Fruit fly (Drosophila melanogaster) whole organism, wandering third instar larva: Measurements from ENCODE around the gene CG9609.

Experiments
- Abd-B ChIP-seq: fragments of >200 bp; optimal IDR thresholded peaks from 2 replicates; lab custom pipeline; 2017; ENCODE audit warnings: missing biosample characterization, missing genetic modification characterization
- CG32264 ChIP-seq: fragments of 200-800 bp; sonication (Bioruptor generic); optimal IDR thresholded peaks from 2 replicates; lab custom pipeline; 2016; ENCODE audit warnings: missing biosample characterization, missing genetic modification characterization
- CG9705 ChIP-seq: fragments of 200-800 bp; sonication (Bioruptor generic); optimal IDR thresholded peaks from 2 replicates; lab custom pipeline; 2018; ENCODE audit warnings: missing biosample characterization, mild to moderate bottlenecking, missing genetic modification characterization
- CrebA ChIP-seq: fragments of 200-800 bp; sonication (Bioruptor generic); optimal IDR thresholded peaks from 2 replicates; lab custom pipeline; 2016; ENCODE audit warnings: missing biosample characterization, mild to moderate bottlenecking, missing genetic modification characterization, borderline replicate concordance
- Dfd ChIP-seq: fragments of >200 bp; optimal IDR thresholded peaks from 2 replicates; lab custom pipeline; 2017; ENCODE audit warnings: missing biosample characterization, missing genetic modification characterization
- Dif ChIP-seq: fragments of 200-275, 200-300 bp; sonication (Bioruptor generic); optimal IDR thresholded peaks from 2 replicates; lab custom pipeline; 2018; ENCODE audit warnings: missing biosample characterization, missing genetic modification characterization; ENCODE audit not compliant: partially characterized antibody
- HLH106 ChIP-seq: fragments of 200-800 bp; optimal IDR thresholded peaks from 3 replicates; lab custom pipeline; 2019; ENCODE audit warnings: missing biosample characterization, mild to moderate bottlenecking, missing genetic modification characterization, moderate library complexity
- Hnf4 ChIP-seq: fragments of 200-800 bp; sonication (Bioruptor generic); optimal IDR thresholded peaks from 2 replicates; lab custom pipeline; 2016; ENCODE audit warnings: missing biosample characterization, mild to moderate bottlenecking, missing genetic modification characterization
- Hr78 ChIP-seq: fragments of >200 bp; optimal IDR thresholded peaks from 2 replicates; lab custom pipeline; 2017; ENCODE audit warnings: missing biosample characterization, missing genetic modification characterization
- Hr83 ChIP-seq: fragments of 200-300 bp; sonication (Bioruptor generic); optimal IDR thresholded peaks from 2 replicates; lab custom pipeline; 2016; ENCODE audit warnings: missing biosample characterization, mild to moderate bottlenecking, missing genetic modification characterization, moderate library complexity; ENCODE audit not compliant: poor library complexity, severe bottlenecking
- Jra ChIP-seq: sonication (Bioruptor generic); optimal IDR thresholded peaks from 2 replicates; lab custom pipeline; 2016; ENCODE audit warnings: missing biosample characterization, missing genetic modification characterization
- Mio ChIP-seq: sonication (Bioruptor generic); optimal IDR thresholded peaks from 2 replicates; lab custom pipeline; 2016; ENCODE audit warnings: missing biosample characterization, missing genetic modification characterization
- N ChIP-seq: fragments of >200 bp; optimal IDR thresholded peaks from 2 replicates; lab custom pipeline; 2018; ENCODE audit warnings: missing biosample characterization, missing external identifiers, missing genetic modification characterization
- OdsH ChIP-seq: fragments of 200-800 bp; sonication (Bioruptor generic); optimal IDR thresholded peaks from 2 replicates; lab custom pipeline; 2016; ENCODE audit warnings: missing biosample characterization, mild to moderate bottlenecking, missing genetic modification characterization
- Rel ChIP-seq, 2 experiments: fragments of 200-800 bp; sonication (Bioruptor generic) in 1 of 2; optimal IDR thresholded peaks; 2 replicates in 1 of 2; 3 replicates in 1 of 2; lab custom pipeline; 2016 to 2019; ENCODE audit warnings: mild to moderate bottlenecking in 2 of 2, missing biosample characterization in 2 of 2, missing genetic modification characterization in 2 of 2, moderate library complexity in 1 of 2
- Sp1 ChIP-seq: fragments of 200-800 bp; sonication (Bioruptor generic); optimal IDR thresholded peaks from 3 replicates; lab custom pipeline; 2019; ENCODE audit warnings: missing biosample characterization, mild to moderate bottlenecking, missing genetic modification characterization, moderate library complexity
- Vsx2 ChIP-seq: fragments of 200-300, 225-300 bp; sonication (Bioruptor generic); optimal IDR thresholded peaks from 2 replicates; lab custom pipeline; 2018; ENCODE audit warnings: missing biosample characterization, missing genetic modification characterization; ENCODE audit not compliant: partially characterized antibody
- dl ChIP-seq, 2 experiments: fragments of 175-275, 200-275 bp in 1 of 2; fragments of 200-275 bp in 1 of 2; sonication (Bioruptor generic); optimal IDR thresholded peaks; lab custom pipeline; 2018; ENCODE audit warnings: mild to moderate bottlenecking in 2 of 2, missing biosample characterization in 2 of 2, missing genetic modification characterization in 2 of 2, moderate library complexity in 2 of 2; ENCODE audit not compliant: partially characterized antibody in 2 of 2, insufficient read depth in 1 of 2
- dsf ChIP-seq: sonication (Bioruptor generic); optimal IDR thresholded peaks from 2 replicates; lab custom pipeline; 2016; ENCODE audit warnings: missing biosample characterization, missing genetic modification characterization, borderline replicate concordance
- ey ChIP-seq: fragments of 200-800 bp; sonication (Bioruptor generic); optimal IDR thresholded peaks from 2 replicates; lab custom pipeline; 2016; ENCODE audit warnings: missing biosample characterization, missing genetic modification characterization
- foxo ChIP-seq, 2 experiments: fragments of 200-800 bp; sonication (Bioruptor generic); optimal IDR thresholded peaks; 2 replicates in 1 of 2; 3 replicates in 1 of 2; lab custom pipeline; 2016 to 2017; ENCODE audit warnings: missing biosample characterization in 2 of 2, missing genetic modification characterization in 2 of 2
- fru ChIP-seq: fragments of 200-800 bp; sonication (Bioruptor generic); optimal IDR thresholded peaks from 3 replicates; lab custom pipeline; 2016; ENCODE audit warnings: missing biosample characterization, mild to moderate bottlenecking, missing genetic modification characterization
- h ChIP-seq: fragments of 200-800 bp; sonication (Bioruptor generic); optimal IDR thresholded peaks from 3 replicates; lab custom pipeline; 2016; ENCODE audit warnings: missing biosample characterization, mild to moderate bottlenecking, missing genetic modification characterization
- jim ChIP-seq: fragments of 175-275, 200-325 bp; sonication (Bioruptor generic); optimal IDR thresholded peaks from 2 replicates; lab custom pipeline; 2016; ENCODE audit warnings: missing biosample characterization, mild to moderate bottlenecking, missing genetic modification characterization
- lola ChIP-seq: fragments of >200 bp; optimal IDR thresholded peaks from 2 replicates; lab custom pipeline; 2017; ENCODE audit warnings: missing biosample characterization, missing genetic modification characterization
- pan ChIP-seq: fragments of >200 bp; optimal IDR thresholded peaks from 2 replicates; lab custom pipeline; 2017
- psq ChIP-seq: fragments of 200-800 bp; sonication (Bioruptor generic); optimal IDR thresholded peaks from 3 replicates; lab custom pipeline; 2017; ENCODE audit warnings: missing biosample characterization, mild to moderate bottlenecking, missing genetic modification characterization, moderate library complexity
- rgr ChIP-seq: fragments of 200-800 bp; sonication (Bioruptor generic); optimal IDR thresholded peaks from 3 replicates; lab custom pipeline; 2016; ENCODE audit warnings: missing biosample characterization, mild to moderate bottlenecking, missing genetic modification characterization
- sage ChIP-seq: fragments of 200-800 bp; sonication (Bioruptor generic); optimal IDR thresholded peaks from 2 replicates; lab custom pipeline; 2016; ENCODE audit warnings: missing biosample characterization, mild to moderate bottlenecking, missing genetic modification characterization
- sv ChIP-seq: fragments of 200-800 bp; sonication (Bioruptor generic); optimal IDR thresholded peaks from 3 replicates; lab custom pipeline; 2016; ENCODE audit warnings: missing biosample characterization, missing genetic modification characterization
- tai ChIP-seq: sonication (Bioruptor generic); optimal IDR thresholded peaks from 2 replicates; lab custom pipeline; 2016; ENCODE audit warnings: missing biosample characterization, missing genetic modification characterization
- woc ChIP-seq: sonication (Bioruptor generic); optimal IDR thresholded peaks from 2 replicates; lab custom pipeline; 2016; ENCODE audit warnings: missing biosample characterization, mild to moderate bottlenecking, missing genetic modification characterization

The CG9609 gene

DNA sequence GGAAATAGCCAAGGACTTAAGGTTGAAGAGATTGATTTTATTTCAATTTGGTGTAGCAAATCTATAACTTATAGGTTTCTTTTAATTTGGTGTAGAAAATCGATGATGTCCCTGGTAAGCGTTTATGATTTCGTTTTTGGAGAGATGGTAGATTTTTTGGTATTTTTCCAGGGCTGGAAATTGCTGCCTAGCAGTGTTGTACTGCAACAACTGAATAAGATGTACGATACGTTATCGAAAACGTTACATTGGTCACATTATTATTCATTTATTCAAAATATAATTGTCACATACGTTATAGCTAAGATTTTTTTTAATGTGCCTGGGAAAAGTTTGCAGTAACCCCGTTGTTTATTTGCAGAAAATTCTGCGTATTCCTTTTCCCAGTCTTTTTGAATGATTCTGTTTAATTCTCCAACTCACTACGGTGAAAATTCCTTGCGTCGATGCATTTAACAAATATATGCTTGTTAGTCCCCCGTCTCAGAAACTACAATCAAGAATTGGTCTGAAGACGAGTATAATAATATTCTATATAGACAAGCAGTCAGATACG, at the start of gene CG9609, which contains the start of gene Sap30:
Gene CG9609, minus strand, starts transcription at position 149 of the 556 bp plus-strand sequence.
Gene Sap30, plus strand, starts transcription at position 424 of the 556 bp plus-strand sequence.
- TF ChIP-seq Hr83 (peak; percentile 28), dl (GFP tag; optimal IDR thresholded peaks at IDR 0.05; lab: Kevin White, UChicago; ENCODE audit: insufficient read depth in 1 of 2, partially characterized antibody in 2 of 2) (no peak), lola (no peak), Hnf4 (GFP tag; lab: Kevin White, UChicago) (peak; percentile 24)

DNA sequence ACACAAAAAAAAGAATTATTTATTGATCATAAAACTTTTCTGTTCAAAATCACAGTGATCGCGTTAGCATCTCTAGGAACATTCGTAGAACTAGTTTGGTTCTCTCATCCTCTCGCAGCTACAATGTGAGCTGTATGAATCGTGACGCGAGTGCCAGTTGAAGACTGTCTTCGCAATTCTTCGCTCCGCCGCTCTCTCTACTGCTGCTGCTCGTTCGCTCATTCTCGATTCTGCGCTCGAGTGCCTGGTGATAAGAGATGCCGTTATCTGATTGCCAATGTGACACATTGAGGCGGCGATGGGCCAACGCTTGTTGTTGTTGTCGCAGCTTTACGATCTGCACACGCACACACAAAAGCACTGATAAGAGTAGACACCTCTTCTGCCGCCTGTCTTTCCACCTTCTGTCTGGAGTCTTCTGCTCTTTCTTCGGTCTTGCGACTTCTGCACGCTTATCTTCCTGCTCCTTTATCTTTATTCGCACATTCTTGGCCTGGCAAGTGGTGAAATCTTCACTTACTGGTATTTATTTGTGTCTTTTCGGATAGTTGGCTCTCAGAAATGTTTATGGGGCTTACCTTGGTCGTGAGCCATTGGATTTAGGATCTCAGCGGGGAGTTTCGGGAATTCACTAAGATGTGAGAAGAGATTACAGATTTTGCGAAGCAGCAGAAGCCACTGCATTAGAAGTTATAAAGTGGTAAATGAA, 49.4 kb upstream of the CG9609 start:
- TF ChIP-seq Vsx2 (peak; percentile 62), Sp1 (GFP tag; lab: Kevin White, UChicago) (no peak), Rel (GFP tag; optimal IDR thresholded peaks at IDR 0.05; lab: Kevin White, UChicago) (no peak), Rel (tag; optimal IDR thresholded peaks at IDR 0.05; lab: Kevin White, UChicago) (peak; percentile 55), Hr83 (peak; percentile 7), dl (GFP tag; optimal IDR thresholded peaks at IDR 0.05; lab: Kevin White, UChicago; ENCODE audit: insufficient read depth in 1 of 2, partially characterized antibody in 2 of 2) (peak in 1 of 2 experiments; percentile 82), Dif (GFP tag; lab: Kevin White, UChicago) (peak; percentile 74)

DNA sequence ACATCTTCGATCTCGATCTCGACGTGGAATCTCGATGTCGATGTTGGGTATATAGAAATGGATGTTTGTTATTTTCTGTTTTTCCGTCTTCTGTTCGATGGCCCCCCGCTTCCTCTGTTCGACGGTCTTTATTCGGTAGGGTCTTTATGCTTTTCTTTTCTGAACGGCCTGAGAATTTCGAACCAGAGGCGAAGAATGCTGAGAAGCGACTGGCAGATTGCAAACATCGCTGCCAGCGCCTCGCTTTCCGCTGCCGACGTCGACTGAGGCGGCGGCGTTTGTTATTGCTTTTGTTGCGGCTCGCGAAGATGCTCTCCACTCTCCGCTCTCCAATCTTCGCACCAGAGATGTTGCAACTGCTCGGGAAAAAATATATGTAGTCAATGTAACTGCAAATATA, 48.5 kb upstream of the CG9609 start, which contains the start of the genes CG13004 and CG46306:
Gene CG13004, minus strand, starts transcription at position 217 of the 400 bp plus-strand sequence.
Gene CG46306, minus strand, starts transcription at position 217 of the 400 bp plus-strand sequence.
- no peak for TF ChIP-seq Vsx2
- no peak for TF ChIP-seq ey (GFP tag; lab: Kevin White, UChicago)
- no peak for TF ChIP-seq fru (GFP tag; lab: Kevin White, UChicago)
- no peak for TF ChIP-seq Mio (GFP tag; lab: Kevin White, UChicago)
- no peak for TF ChIP-seq Hr78 (GFP tag; lab: Kevin White, UChicago)
- no peak for TF ChIP-seq Jra
- TF ChIP-seq jim, result no peak
- TF ChIP-seq Hr83, result peak; percentile 6
- TF ChIP-seq Dfd (GFP tag; lab: Kevin White, UChicago), result no peak
- TF ChIP-seq Sp1 (GFP tag; lab: Kevin White, UChicago), result no peak
- no peak for TF ChIP-seq woc
- no peak for TF ChIP-seq sage (GFP tag; lab: Kevin White, UChicago)
- TF ChIP-seq Rel (GFP tag; optimal IDR thresholded peaks at IDR 0.05; lab: Kevin White, UChicago), result no peak
- peak; percentile 39 for TF ChIP-seq Rel (tag; optimal IDR thresholded peaks at IDR 0.05; lab: Kevin White, UChicago)
- no peak for TF ChIP-seq foxo (GFP tag; optimal IDR thresholded peaks at IDR 0.05; lab: Kevin White, UChicago)
- no peak for TF ChIP-seq CG9705 (GFP tag; lab: Kevin White, UChicago)
- TF ChIP-seq Abd-B (GFP tag; lab: Kevin White, UChicago), result no peak
- no peak for TF ChIP-seq OdsH (GFP tag; lab: Kevin White, UChicago)
- TF ChIP-seq HLH106 (tag; lab: Kevin White, UChicago), result no peak
- TF ChIP-seq lola, result no peak
- TF ChIP-seq CrebA (GFP tag; lab: Kevin White, UChicago), result no peak
- TF ChIP-seq Dif (GFP tag; lab: Kevin White, UChicago), result peak; percentile 58
- TF ChIP-seq sv, result no peak
- TF ChIP-seq Hnf4 (GFP tag; lab: Kevin White, UChicago), result peak; percentile 13
- no peak for TF ChIP-seq tai (GFP tag; lab: Kevin White, UChicago)
- no peak for TF ChIP-seq h
- TF ChIP-seq pan (lab: Kevin White, UChicago), result no peak
- TF ChIP-seq N (GFP tag; lab: Kevin White, UChicago), result no peak
- no peak for TF ChIP-seq CG32264 (GFP tag; lab: Kevin White, UChicago)
- peak in 1 of 2 experiments; percentile 52 for TF ChIP-seq dl (GFP tag; optimal IDR thresholded peaks at IDR 0.05; lab: Kevin White, UChicago; ENCODE audit: insufficient read depth in 1 of 2, partially characterized antibody in 2 of 2)

DNA sequence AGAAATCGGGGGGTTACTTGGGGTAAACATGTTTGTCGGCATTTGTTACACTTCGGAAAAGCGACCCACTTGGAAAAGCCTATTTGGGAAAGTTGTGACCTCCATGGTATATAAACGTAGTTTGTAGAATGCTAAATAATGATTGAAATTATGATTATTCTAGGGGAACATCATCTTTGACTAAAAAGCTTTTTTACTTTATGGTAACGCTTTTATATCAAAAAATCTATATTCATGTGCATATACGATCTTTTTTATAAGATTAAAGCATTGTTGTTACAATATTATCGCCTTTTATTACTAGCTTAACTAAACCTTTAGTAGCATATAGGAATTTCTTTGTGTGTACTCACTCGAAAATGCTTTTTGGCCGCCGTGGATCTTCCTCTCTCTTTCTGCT, 47.5 kb upstream of the CG9609 start:
- peak; percentile 52 for TF ChIP-seq OdsH (GFP tag; lab: Kevin White, UChicago)
- TF ChIP-seq dsf, result no peak
- TF ChIP-seq h, result peak; percentile 22
- TF ChIP-seq foxo (GFP tag; optimal IDR thresholded peaks at IDR 0.05; lab: Kevin White, UChicago), result peak in 1 of 2 experiments; percentile 50
- TF ChIP-seq psq, result peak; percentile 49
- TF ChIP-seq Sp1 (GFP tag; lab: Kevin White, UChicago), result peak; percentile 3
- peak; percentile 23 for TF ChIP-seq ey (GFP tag; lab: Kevin White, UChicago)
- TF ChIP-seq HLH106 (tag; lab: Kevin White, UChicago), result peak; percentile 10
- TF ChIP-seq Mio (GFP tag; lab: Kevin White, UChicago), result no peak
- no peak for TF ChIP-seq Vsx2
- TF ChIP-seq rgr (GFP tag; lab: Kevin White, UChicago), result peak; percentile 46
- TF ChIP-seq woc, result peak; percentile 12
- peak; percentile 49 for TF ChIP-seq fru (GFP tag; lab: Kevin White, UChicago)
